Fruit fly (Drosophila melanogaster) whole organism, prepupa: ENCODE data around the gene CG31917.
A peak's percentile ranks its signal among the peaks of the same experiment; 100 is the strongest.

ENCODE experiments used
- Blimp-1 ChIP-seq: fragments of 200-800 bp; sonication (Bioruptor generic); optimal IDR thresholded peaks from 3 replicates; lab custom pipeline; 2017; ENCODE audit warnings: missing biosample characterization, missing genetic modification characterization, mild to moderate bottlenecking, moderate library complexity, missing genetic modification reagents
- CG11294 ChIP-seq: fragments of 200-800 bp; sonication (Bioruptor generic); IDR thresholded peaks from 2 replicates; pipeline ENCODE4 v1.3.6; 2022; ENCODE audit warnings: missing biosample characterization, missing genetic modification characterization
- CG11762 ChIP-seq: fragments of 200-800 bp; sonication (Bioruptor generic); optimal IDR thresholded peaks from 3 replicates; lab custom pipeline; 2016; ENCODE audit warnings: missing biosample characterization, missing genetic modification characterization; ENCODE audit not compliant: insufficient read depth
- CG11902 ChIP-seq: fragments of 200-800 bp; sonication (Bioruptor generic); optimal IDR thresholded peaks from 3 replicates; lab custom pipeline; 2016; ENCODE audit warnings: missing biosample characterization, missing genetic modification characterization
- CG1621 ChIP-seq: fragments of 200-800 bp; sonication (Bioruptor generic); optimal IDR thresholded peaks from 3 replicates; lab custom pipeline; 2018; ENCODE audit warnings: missing biosample characterization, mild to moderate bottlenecking, missing genetic modification characterization
- CG31627 ChIP-seq: fragments of 200-800 bp; sonication (Bioruptor generic); optimal IDR thresholded peaks from 3 replicates; lab custom pipeline; 2016; ENCODE audit warnings: missing biosample characterization, missing genetic modification characterization
- CG34406 ChIP-seq: fragments of 200-800 bp; sonication (Bioruptor generic); optimal IDR thresholded peaks from 3 replicates; lab custom pipeline; 2016; ENCODE audit warnings: missing biosample characterization, missing genetic modification characterization
- CG6163 ChIP-seq: fragments of 200-800 bp; sonication (Bioruptor generic); IDR thresholded peaks from 3 replicates; pipeline ENCODE4 v1.3.6; 2022; ENCODE audit warnings: missing biosample characterization, missing genetic modification characterization
- CG6276 ChIP-seq: fragments of 200-800 bp; sonication (Bioruptor generic); optimal IDR thresholded peaks from 2 replicates; lab custom pipeline; 2017; ENCODE audit warnings: missing biosample characterization, mild to moderate bottlenecking, missing genetic modification characterization
- CG6792 ChIP-seq: fragments of 200-800 bp; sonication (Bioruptor generic); optimal IDR thresholded peaks from 3 replicates; lab custom pipeline; 2016; ENCODE audit warnings: missing biosample characterization, missing genetic modification characterization
- CG6854 ChIP-seq: fragments of 200-800 bp; sonication (Bioruptor generic); optimal IDR thresholded peaks from 2 replicates; lab custom pipeline; 2017; ENCODE audit warnings: missing biosample characterization, mild to moderate bottlenecking, missing genetic modification characterization
- CG7368 ChIP-seq: fragments of 200-800 bp; sonication (Bioruptor generic); optimal IDR thresholded peaks from 3 replicates; lab custom pipeline; 2016; ENCODE audit warnings: missing biosample characterization, missing genetic modification characterization
- CG8119 ChIP-seq: fragments of 200-800 bp; sonication (Bioruptor generic); IDR thresholded peaks from 3 replicates; pipeline ENCODE4 v1.3.6; 2022; ENCODE audit warnings: missing biosample characterization, missing genetic modification characterization
- Eip75B ChIP-seq: fragments of 200-800 bp; sonication (Bioruptor generic); optimal IDR thresholded peaks from 3 replicates; lab custom pipeline; 2016; ENCODE audit warnings: missing biosample characterization, missing genetic modification characterization
- Eip78C ChIP-seq: fragments of 200-800 bp; sonication (Bioruptor generic); peaks from one replicate; lab custom pipeline; 2016; ENCODE audit warnings: missing biosample characterization, missing genetic modification characterization
- Ets21C ChIP-seq: fragments of 200-800 bp; sonication (Bioruptor generic); optimal IDR thresholded peaks from 3 replicates; lab custom pipeline; 2016; ENCODE audit warnings: missing biosample characterization, missing genetic modification characterization
- Ets96B ChIP-seq: fragments of 200-800 bp; optimal IDR thresholded peaks from 2 replicates; lab custom pipeline; 2019; ENCODE audit warnings: missing biosample characterization, mild to moderate bottlenecking, missing genetic modification characterization, moderate library complexity
- Hr39 ChIP-seq: fragments of 200-800 bp; sonication (Bioruptor generic); optimal IDR thresholded peaks from 2 replicates; lab custom pipeline; 2016; ENCODE audit warnings: missing biosample characterization, missing genetic modification characterization
- Hr4 ChIP-seq: fragments of 200-800 bp; sonication (Bioruptor generic); optimal IDR thresholded peaks from 3 replicates; lab custom pipeline; 2016; ENCODE audit warnings: missing biosample characterization, missing genetic modification characterization
- Met ChIP-seq: fragments of 200-800 bp; sonication (Bioruptor generic); optimal IDR thresholded peaks from 3 replicates; lab custom pipeline; 2016; ENCODE audit warnings: missing biosample characterization, missing genetic modification characterization
- OdsH ChIP-seq: fragments of 200-800 bp; sonication (Bioruptor generic); optimal IDR thresholded peaks from 3 replicates; lab custom pipeline; 2016; ENCODE audit warnings: missing biosample characterization, missing genetic modification characterization
- Sox14 ChIP-seq: fragments of 200-800 bp; sonication (Bioruptor generic); optimal IDR thresholded peaks from 3 replicates; lab custom pipeline; 2016; ENCODE audit warnings: missing biosample characterization, missing genetic modification characterization
- achi ChIP-seq: fragments of 200-800 bp; sonication (Bioruptor generic); optimal IDR thresholded peaks from 3 replicates; lab custom pipeline; 2016; ENCODE audit warnings: missing biosample characterization, missing genetic modification characterization
- acj6 ChIP-seq: fragments of 200-800 bp; sonication (Bioruptor generic); optimal IDR thresholded peaks from 3 replicates; lab custom pipeline; 2016; ENCODE audit warnings: missing biosample characterization, missing genetic modification characterization
- dac ChIP-seq: fragments of 200-800 bp; sonication (Bioruptor generic); optimal IDR thresholded peaks from 2 replicates; lab custom pipeline; 2017; ENCODE audit warnings: missing biosample characterization, mild to moderate bottlenecking, missing genetic modification characterization
- eg ChIP-seq: fragments of 200-800 bp; sonication (Bioruptor generic); IDR thresholded peaks from 3 replicates; pipeline ENCODE4 v1.3.6; 2022; ENCODE audit warnings: missing biosample characterization, missing genetic modification characterization
- esn ChIP-seq: fragments of 200-800 bp; sonication (Bioruptor generic); optimal IDR thresholded peaks from 2 replicates; lab custom pipeline; 2016; ENCODE audit warnings: missing biosample characterization, mild to moderate bottlenecking, missing genetic modification characterization, moderate library complexity
- fd59A ChIP-seq: fragments of 200-800 bp; sonication (Bioruptor generic); optimal IDR thresholded peaks from 2 replicates; lab custom pipeline; 2017; ENCODE audit warnings: missing biosample characterization, mild to moderate bottlenecking, missing genetic modification characterization, missing genetic modification reagents
- fd85E ChIP-seq: fragments of 200-800 bp; sonication (Bioruptor generic); optimal IDR thresholded peaks from 3 replicates; lab custom pipeline; 2016; ENCODE audit warnings: missing biosample characterization, missing genetic modification characterization
- fkh ChIP-seq: fragments of 200-800 bp; sonication (Bioruptor generic); optimal IDR thresholded peaks from 3 replicates; lab custom pipeline; 2017; ENCODE audit warnings: missing biosample characterization, mild to moderate bottlenecking, missing genetic modification characterization, moderate library complexity
- pdm3 ChIP-seq: fragments of 200-800 bp; sonication (Bioruptor generic); optimal IDR thresholded peaks from 3 replicates; lab custom pipeline; 2016; ENCODE audit warnings: missing biosample characterization, missing genetic modification characterization
- salr ChIP-seq, 2 experiments: fragments of 200-800 bp; sonication (Bioruptor generic); optimal IDR thresholded peaks; 3 replicates each; lab custom pipeline; 2016 to 2018; ENCODE audit warnings: missing biosample characterization in 2 of 2, missing genetic modification characterization in 2 of 2, mild to moderate bottlenecking in 1 of 2
- svp ChIP-seq: fragments of 200-800 bp; sonication (Bioruptor generic); peaks from one replicate; lab custom pipeline; 2016; ENCODE audit warnings: missing biosample characterization, missing genetic modification characterization
- vri ChIP-seq: fragments of 200-800 bp; sonication (Bioruptor generic); optimal IDR thresholded peaks from 3 replicates; lab custom pipeline; 2016; ENCODE audit warnings: missing biosample characterization, mild to moderate bottlenecking, missing genetic modification characterization

CG31917 gene

dm6 chr2L:5059645-5060254 is 49.1 kb upstream of the CG31917 start, which contains the start of gene Rpn11 (continued):
- TF ChIP-seq CG7368 (GFP tag; lab: Kevin White, UChicago) (no peak), acj6 (GFP tag; lab: Kevin White, UChicago) (peak; percentile 61), vri (no peak), CG6792 (GFP tag; lab: Kevin White, UChicago) (peak; percentile 48), pdm3 (GFP tag; lab: Kevin White, UChicago) (no peak), CG1621 (no peak), Ets96B (tag; lab: Kevin White, UChicago) (peak; percentile 51), achi (GFP tag; lab: Kevin White, UChicago) (peak; percentile 48), CG6163 (GFP tag; lab: Robert Waterston, UW) (no peak), CG6276 (no peak), dac (GFP tag; lab: Kevin White, UChicago) (no peak), Sox14 (GFP tag; lab: Kevin White, UChicago) (peak; percentile 74), CG8119 (GFP tag; lab: Robert Waterston, UW) (no peak), fd59A (peak; percentile 21)

dm6 chr2L:5058094-5058493 is 47.5 kb upstream of the CG31917 start, which contains the start of gene Nepl3:
Gene Nepl3 (minus strand): TSS chr2L:5058248.
- TF ChIP-seq Eip75B (GFP tag; lab: Kevin White, UChicago) (no peak), Hr4 (GFP tag; lab: Kevin White, UChicago) (no peak), Eip78C (GFP tag; lab: Kevin White, UChicago) (peak; percentile 24), fd59A (no peak), CG31627 (GFP tag; lab: Kevin White, UChicago) (no peak), acj6 (GFP tag; lab: Kevin White, UChicago) (no peak)

DNA sequence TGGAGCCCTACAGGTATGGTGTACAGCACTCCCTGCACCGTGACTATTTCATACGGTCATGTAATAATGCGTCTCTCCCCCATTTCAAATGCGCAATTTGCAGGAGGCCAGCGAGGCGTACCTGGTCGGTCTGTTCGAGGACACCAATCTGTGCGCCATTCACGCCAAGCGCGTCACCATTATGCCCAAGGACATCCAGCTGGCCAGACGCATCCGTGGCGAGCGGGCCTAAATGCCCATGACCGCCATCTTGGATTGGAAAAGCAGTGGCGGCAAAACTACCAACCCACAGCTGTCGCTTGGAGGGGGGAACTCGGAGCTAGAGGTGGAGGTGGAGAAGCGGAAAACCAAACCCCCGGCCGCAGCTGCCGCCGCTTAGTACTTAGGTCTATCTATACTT is 44.9 kb upstream of the CG31917 start:
- TF ChIP-seq CG11762 (GFP tag; lab: Kevin White, UChicago) (no peak), Hr4 (GFP tag; lab: Kevin White, UChicago) (no peak), CG6854 (GFP tag; lab: Kevin White, UChicago) (no peak), Blimp-1 (no peak), Hr39 (GFP tag; lab: Kevin White, UChicago) (no peak), OdsH (no peak), vri (no peak), dac (GFP tag; lab: Kevin White, UChicago) (no peak), Sox14 (GFP tag; lab: Kevin White, UChicago) (no peak), Met (GFP tag; lab: Kevin White, UChicago) (no peak), CG11902 (GFP tag; lab: Kevin White, UChicago) (no peak), CG11294 (GFP tag; lab: Robert Waterston, UW) (no peak), CG34406 (no peak), Ets21C (GFP tag; lab: Kevin White, UChicago) (no peak), CG1621 (no peak), eg (GFP tag; lab: Robert Waterston, UW) (no peak), fd85E (GFP tag; lab: Kevin White, UChicago) (no peak)

DNA sequence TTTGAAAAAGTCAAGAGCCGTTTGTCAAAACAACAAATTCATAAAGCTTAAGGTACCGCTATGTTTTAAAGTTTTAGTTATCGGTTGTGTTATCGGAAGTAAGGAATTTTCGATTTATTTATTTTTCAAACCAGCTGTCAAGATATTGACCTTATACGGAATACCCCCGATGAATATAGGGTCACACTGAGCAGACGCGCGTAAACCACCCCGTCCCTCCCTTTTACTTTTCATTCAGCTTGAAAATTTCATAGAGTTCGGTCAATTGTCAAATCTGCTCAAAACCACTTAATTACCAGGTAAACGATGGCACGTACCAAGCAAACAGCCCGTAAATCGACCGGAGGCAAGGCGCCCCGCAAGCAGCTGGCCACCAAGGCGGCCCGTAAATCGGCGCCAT is 44.3 kb upstream of the CG31917 start, which contains the start of the genes CG14036 and His3.3A:
TSS of gene CG14036 (minus strand) at position 64 of the 400 bp plus-strand sequence.
TSS of gene His3.3A (plus strand) at position 106 of the 400 bp plus-strand sequence.
- TF ChIP-seq esn (GFP tag; lab: Kevin White, UChicago) (peak; percentile 31), Sox14 (GFP tag; lab: Kevin White, UChicago) (peak; percentile 0), Eip78C (GFP tag; lab: Kevin White, UChicago) (peak; percentile 60), acj6 (GFP tag; lab: Kevin White, UChicago) (no peak), CG1621 (peak; percentile 30), pdm3 (GFP tag; lab: Kevin White, UChicago) (no peak), fkh (GFP tag; lab: Kevin White, UChicago) (peak; percentile 92), OdsH (no peak), CG11902 (GFP tag; lab: Kevin White, UChicago) (no peak), CG34406 (no peak), achi (GFP tag; lab: Kevin White, UChicago) (peak; percentile 49), svp (GFP tag; lab: Kevin White, UChicago) (peak; percentile 6), salr (GFP tag; optimal IDR thresholded peaks at IDR 0.05; lab: Kevin White, UChicago) (no peak), fd85E (GFP tag; lab: Kevin White, UChicago) (no peak)
